Worm (Caenorhabditis elegans) whole organism, early embryonic: ENCODE data around the gene K01D12.20.

Source experiments
- B0310.2 ChIP-seq: sonication (generic microtip); optimal IDR thresholded peaks from 2 replicates; lab custom pipeline; 2016; ENCODE audit warnings: mild to moderate bottlenecking, missing genetic modification characterization, missing compliant biosample characterization
- F13C5.2 ChIP-seq: sonication (generic microtip); optimal IDR thresholded peaks from 2 replicates; lab custom pipeline; 2017; ENCODE audit warnings: mild to moderate bottlenecking, missing genetic modification characterization, inconsistent platforms, missing compliant biosample characterization
- aly-1 ChIP-seq: sonication (generic microtip); optimal IDR thresholded peaks from 2 replicates; lab custom pipeline; 2016; ENCODE audit warnings: missing genetic modification characterization, missing compliant biosample characterization
- ama-1 ChIP-seq: fragments of 150-350 bp; optimal IDR thresholded peaks from 2 replicates; lab custom pipeline; 2014
- ceh-13 ChIP-seq: fragments of 200-800 bp; sonication (Bioruptor generic); optimal IDR thresholded peaks from 2 replicates; lab custom pipeline; 2018; ENCODE audit warnings: mild to moderate bottlenecking, missing genetic modification characterization, missing compliant biosample characterization
- ceh-36 ChIP-seq: sonication (generic microtip); optimal IDR thresholded peaks from 2 replicates; lab custom pipeline; 2016; ENCODE audit warnings: missing genetic modification characterization, inconsistent platforms, missing compliant biosample characterization
- ets-7 ChIP-seq: sonication (generic microtip); optimal IDR thresholded peaks from 2 replicates; lab custom pipeline; 2016; ENCODE audit warnings: missing genotype, missing genetic modification characterization, missing compliant biosample characterization
- flt-1 ChIP-seq: fragments of 200-800 bp; sonication (Bioruptor generic); IDR thresholded peaks from 2 replicates; pipeline ENCODE4 v1.3.6; 2022; ENCODE audit warnings: missing genetic modification characterization, missing compliant biosample characterization
- hmbx-1 ChIP-seq: sonication (generic microtip); optimal IDR thresholded peaks from 2 replicates; lab custom pipeline; 2016; ENCODE audit warnings: mild to moderate bottlenecking, missing genetic modification characterization, missing compliant biosample characterization
- hmg-4 ChIP-seq: fragments of 200-800 bp; sonication (Bioruptor generic); optimal IDR thresholded peaks from 2 replicates; lab custom pipeline; 2018; ENCODE audit warnings: mild to moderate bottlenecking, missing genetic modification characterization, missing compliant biosample characterization
- hnd-1 ChIP-seq: sonication (generic microtip); optimal IDR thresholded peaks from 2 replicates; lab custom pipeline; 2016; ENCODE audit warnings: missing genetic modification characterization, missing compliant biosample characterization
- pes-1 ChIP-seq: fragments of 200-800 bp; sonication (Bioruptor generic); IDR thresholded peaks from 2 replicates; pipeline ENCODE4 v1.3.6; 2022; ENCODE audit warnings: missing genetic modification reagents, missing genetic modification characterization, missing compliant biosample characterization
- scrt-1 ChIP-seq: fragments of 200-800 bp; sonication (Bioruptor generic); IDR thresholded peaks from 2 replicates; pipeline ENCODE4 v1.3.6; 2022; ENCODE audit warnings: missing genetic modification characterization, missing compliant biosample characterization
- sea-1 ChIP-seq: fragments of 200-800 bp; sonication (Bioruptor generic); conservative IDR thresholded peaks from 2 replicates; pipeline ENCODE4 v1.3.6; 2022; ENCODE audit warnings: missing genetic modification characterization, missing compliant biosample characterization
- tbx-11 ChIP-seq: fragments of 200-800 bp; sonication (Bioruptor generic); IDR thresholded peaks from 2 replicates; pipeline ENCODE4 v1.3.6; 2022; ENCODE audit warnings: missing genetic modification characterization, missing compliant biosample characterization
- tbx-37 ChIP-seq: fragments of 200-800 bp; sonication (Bioruptor generic); conservative IDR thresholded peaks from 2 replicates; pipeline ENCODE4 v1.3.6; 2022; ENCODE audit warnings: missing genetic modification reagents, missing genetic modification characterization, missing compliant biosample characterization
- tra-4 ChIP-seq: sonication (generic microtip); optimal IDR thresholded peaks from 2 replicates; lab custom pipeline; 2017; ENCODE audit warnings: missing genetic modification characterization, missing compliant biosample characterization

Gene K01D12.20

DNA sequence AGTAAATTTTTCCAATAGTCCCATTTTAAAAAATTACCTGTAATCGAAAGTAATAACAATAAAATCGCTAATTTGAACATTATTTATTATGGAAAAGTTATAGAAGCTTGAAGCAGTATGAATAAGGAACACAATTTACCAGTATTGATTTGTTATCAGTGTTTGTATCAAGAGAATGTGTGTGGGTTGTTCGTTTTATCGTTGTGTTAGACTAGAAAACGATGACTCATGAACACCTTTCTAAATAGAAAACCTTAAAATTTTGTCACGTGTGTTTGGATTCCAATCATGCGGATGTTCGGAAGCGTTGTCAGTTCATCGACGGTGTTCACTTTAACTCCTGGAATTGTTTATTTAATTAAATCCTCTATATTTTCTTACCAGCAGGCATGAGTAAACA is 31.5 kb upstream of the K01D12.20 start, which contains the start of gene C54D10.13:
Gene C54D10.13, minus strand, starts transcription at position 179 of the 400 bp plus-strand sequence.
- TF ChIP-seq pes-1 (GFP tag; lab: Robert Waterston, UW) (no peak), tra-4 (tag; lab: Kevin White, UChicago) (no peak), ceh-13 (GFP tag; lab: Kevin White, UChicago) (no peak), scrt-1 (GFP tag; lab: Robert Waterston, UW) (no peak), sea-1 (GFP tag; lab: Robert Waterston, UW) (no peak), F13C5.2 (tag; lab: Kevin White, UChicago) (no peak)

DNA sequence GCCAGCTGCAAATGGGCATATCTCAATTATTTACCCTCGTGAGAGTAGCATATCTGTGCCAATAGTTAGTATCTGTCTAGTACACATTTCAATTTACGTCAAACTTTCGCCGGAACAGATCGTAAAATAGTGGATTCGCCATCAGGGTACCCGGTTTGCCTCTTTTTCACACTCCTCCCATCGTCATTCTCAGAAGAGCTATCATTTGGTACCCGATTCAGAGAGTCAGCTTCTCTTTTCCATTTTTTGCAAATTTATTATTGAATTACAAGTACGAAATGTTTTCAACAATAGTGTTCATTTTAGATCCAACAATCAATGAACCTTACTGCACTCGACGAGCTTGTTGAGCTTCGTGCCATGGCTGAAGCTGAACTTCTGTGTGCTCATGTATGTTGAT is 28.4 kb upstream of the K01D12.20 start, which contains the start of gene C54D10.5:
Gene C54D10.5, plus strand, starts transcription at position 301 of the 400 bp plus-strand sequence.
- TF ChIP-seq B0310.2 (tag; lab: Kevin White, UChicago) (no peak), tbx-11 (no peak), ceh-13 (GFP tag; lab: Kevin White, UChicago) (no peak), F13C5.2 (tag; lab: Kevin White, UChicago) (no peak), flt-1 (GFP tag; lab: Robert Waterston, UW) (no peak), hmbx-1 (no peak), ama-1 (lab: Kevin White, UChicago) (no peak)

DNA sequence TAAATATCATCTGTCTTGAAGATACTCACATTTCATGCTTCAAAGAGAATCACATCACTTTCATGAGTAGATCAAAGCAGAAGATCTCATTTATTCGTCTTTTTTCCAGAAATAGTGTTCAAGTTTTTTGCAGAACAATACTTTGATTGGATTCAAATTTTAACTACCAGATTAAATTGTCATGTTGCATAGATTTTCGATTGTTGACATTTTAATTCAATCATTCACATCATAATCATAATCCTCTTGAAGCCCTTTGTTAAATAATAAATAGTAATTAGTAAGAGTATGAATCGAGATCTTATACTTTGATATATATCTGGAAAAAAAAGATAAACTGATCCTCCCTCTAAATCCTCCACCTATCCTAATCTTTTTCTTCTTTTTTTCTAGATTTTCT is 27.2 kb upstream of the K01D12.20 start:
- no peak for TF ChIP-seq tbx-37 (GFP tag; lab: Robert Waterston, UW)
- TF ChIP-seq hnd-1 (tag; lab: Kevin White, UChicago), result no peak
- TF ChIP-seq pes-1 (GFP tag; lab: Robert Waterston, UW), result no peak
- TF ChIP-seq ceh-13 (GFP tag; lab: Kevin White, UChicago), result no peak
- TF ChIP-seq aly-1, result no peak
- TF ChIP-seq B0310.2 (tag; lab: Kevin White, UChicago), result no peak
- no peak for TF ChIP-seq tbx-11
- TF ChIP-seq ceh-36 (tag; lab: Kevin White, UChicago), result no peak
- TF ChIP-seq tra-4 (tag; lab: Kevin White, UChicago), result no peak
- no peak for TF ChIP-seq hmbx-1
- no peak for TF ChIP-seq ets-7 (tag; lab: Kevin White, UChicago)

DNA sequence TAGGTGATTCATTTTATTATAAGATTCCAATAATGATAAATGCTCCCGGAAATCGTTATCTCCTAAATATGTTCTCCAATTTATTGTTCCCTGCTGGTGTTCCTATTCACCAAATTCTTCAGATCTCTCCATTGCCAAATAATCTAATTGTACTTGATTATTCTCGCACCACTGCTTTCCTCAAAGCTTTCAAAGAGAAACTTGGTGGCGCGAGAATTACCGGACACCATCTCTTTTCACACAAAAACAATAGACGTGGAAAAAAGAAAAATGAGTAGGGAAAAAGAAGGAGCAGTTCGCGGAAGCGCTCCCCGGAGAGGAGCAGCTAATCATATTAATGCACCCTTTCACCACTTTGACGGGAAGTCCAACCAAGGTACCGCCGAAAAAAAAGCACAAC is 20.7 kb upstream of the K01D12.20 start:
- no peak for TF ChIP-seq flt-1 (GFP tag; lab: Robert Waterston, UW)
- no peak for TF ChIP-seq ama-1 (lab: Kevin White, UChicago)
- TF ChIP-seq hnd-1 (tag; lab: Kevin White, UChicago), result no peak
- TF ChIP-seq ets-7 (tag; lab: Kevin White, UChicago), result no peak
- no peak for TF ChIP-seq scrt-1 (GFP tag; lab: Robert Waterston, UW)
- TF ChIP-seq pes-1 (GFP tag; lab: Robert Waterston, UW), result no peak
- no peak for TF ChIP-seq ceh-36 (tag; lab: Kevin White, UChicago)
- no peak for TF ChIP-seq hmbx-1
- no peak for TF ChIP-seq F13C5.2 (tag; lab: Kevin White, UChicago)

DNA sequence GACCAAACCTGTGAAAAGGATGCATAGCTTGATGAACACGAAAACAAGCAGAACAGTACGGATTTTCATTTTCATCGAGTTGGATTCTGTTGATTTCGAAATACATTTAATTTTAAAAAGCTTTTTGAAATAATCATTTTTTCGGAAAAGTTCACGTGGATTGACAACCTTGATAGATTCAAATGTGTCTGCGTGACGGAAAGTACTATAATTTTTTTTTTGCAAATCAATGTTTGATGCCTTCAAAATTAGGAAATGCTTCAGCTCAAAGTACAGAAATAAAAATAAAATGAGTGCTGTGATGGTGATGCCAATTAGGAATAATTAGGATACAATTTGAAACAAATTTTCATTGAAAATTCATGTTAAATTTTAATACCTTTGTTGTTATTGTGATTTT is 20.2 kb upstream of the K01D12.20 start, which contains the start of gene C54D10.4:
Gene C54D10.4, minus strand, starts transcription at position 101 of the 400 bp plus-strand sequence.
- TF ChIP-seq tbx-37 (GFP tag; lab: Robert Waterston, UW) (no peak), hmbx-1 (no peak), ceh-36 (tag; lab: Kevin White, UChicago) (no peak), B0310.2 (tag; lab: Kevin White, UChicago) (no peak), pes-1 (GFP tag; lab: Robert Waterston, UW) (no peak), aly-1 (no peak), tbx-11 (no peak), hnd-1 (tag; lab: Kevin White, UChicago) (no peak), ceh-13 (GFP tag; lab: Kevin White, UChicago) (no peak), F13C5.2 (tag; lab: Kevin White, UChicago) (no peak), scrt-1 (GFP tag; lab: Robert Waterston, UW) (no peak), sea-1 (GFP tag; lab: Robert Waterston, UW) (no peak), flt-1 (GFP tag; lab: Robert Waterston, UW) (no peak), hmg-4 (GFP tag; lab: Kevin White, UChicago) (no peak), ets-7 (tag; lab: Kevin White, UChicago) (no peak)

DNA sequence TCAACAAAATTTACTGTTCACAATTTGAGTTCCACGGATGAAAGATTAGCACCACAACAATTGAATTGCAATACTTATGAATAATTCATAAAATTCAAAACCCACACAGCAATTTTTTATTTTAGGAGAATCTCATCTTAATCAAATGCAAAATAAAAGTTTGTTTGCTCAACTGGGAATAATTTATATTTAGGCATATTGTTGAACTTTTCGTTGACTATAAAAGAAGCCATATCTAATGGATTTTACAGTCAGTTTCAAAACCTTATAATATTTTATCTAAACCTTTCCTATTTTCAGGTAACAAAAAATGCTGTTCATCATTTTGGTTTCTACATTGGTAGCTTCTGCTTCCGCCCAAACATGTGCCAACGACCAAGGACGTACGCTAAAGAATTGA is 17.7 kb upstream of the K01D12.20 start, which contains the start of gene C54D10.3:
Gene C54D10.3, plus strand, starts transcription at position 301 of the 400 bp plus-strand sequence.
- no peak for TF ChIP-seq aly-1
- no peak for TF ChIP-seq ceh-13 (GFP tag; lab: Kevin White, UChicago)
- TF ChIP-seq ets-7 (tag; lab: Kevin White, UChicago), result no peak
- TF ChIP-seq sea-1 (GFP tag; lab: Robert Waterston, UW), result no peak
- TF ChIP-seq hnd-1 (tag; lab: Kevin White, UChicago), result no peak
- TF ChIP-seq tra-4 (tag; lab: Kevin White, UChicago), result no peak
- TF ChIP-seq ceh-36 (tag; lab: Kevin White, UChicago), result no peak
- no peak for TF ChIP-seq tbx-11
- no peak for TF ChIP-seq flt-1 (GFP tag; lab: Robert Waterston, UW)
- TF ChIP-seq pes-1 (GFP tag; lab: Robert Waterston, UW), result no peak
- TF ChIP-seq tbx-37 (GFP tag; lab: Robert Waterston, UW), result no peak
- no peak for TF ChIP-seq B0310.2 (tag; lab: Kevin White, UChicago)
- no peak for TF ChIP-seq scrt-1 (GFP tag; lab: Robert Waterston, UW)
- TF ChIP-seq F13C5.2 (tag; lab: Kevin White, UChicago), result no peak
- no peak for TF ChIP-seq ama-1 (lab: Kevin White, UChicago)
- TF ChIP-seq hmbx-1, result no peak

DNA sequence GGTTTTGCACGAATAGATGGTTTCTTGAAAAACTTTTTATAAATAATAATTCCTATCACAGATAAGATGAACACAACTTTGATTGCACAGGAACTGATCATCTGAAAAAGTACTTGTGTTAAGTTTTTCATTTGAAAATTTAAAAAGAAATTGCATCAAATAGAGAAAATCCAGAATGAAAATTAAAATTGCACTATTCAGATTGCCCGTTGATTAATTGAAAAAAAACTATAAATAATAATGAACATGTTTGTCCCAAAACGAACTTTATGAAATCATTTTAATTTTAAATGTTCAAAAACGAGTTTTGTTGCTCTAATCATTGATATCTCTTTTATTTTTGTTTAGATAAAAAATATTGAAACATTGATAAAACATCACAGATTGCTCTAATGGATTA is 16.7 kb upstream of the K01D12.20 start, which contains the start of gene cdr-3:
Gene cdr-3, minus strand, starts transcription at position 101 of the 400 bp plus-strand sequence.
- TF ChIP-seq ceh-36 (tag; lab: Kevin White, UChicago) (no peak), ets-7 (tag; lab: Kevin White, UChicago) (no peak), tra-4 (tag; lab: Kevin White, UChicago) (no peak), ama-1 (lab: Kevin White, UChicago) (no peak)
